Fruit fly (Drosophila melanogaster) whole organism, embryonic: ENCODE results near the gene Dph5.

Source experiments
- Antp ChIP-seq: fragments of 200-800 bp; sonication (Bioruptor generic); optimal IDR thresholded peaks from 3 replicates; lab custom pipeline; 2016; ENCODE audit warnings: missing biosample characterization, missing genetic modification characterization
- Atf3 ChIP-seq: fragments of 200-800 bp; sonication (Bioruptor generic); optimal IDR thresholded peaks from 3 replicates; lab custom pipeline; 2016; ENCODE audit warnings: missing biosample characterization, missing genetic modification characterization
- CG11696 ChIP-seq: fragments of 200-800 bp; sonication (Bioruptor generic); IDR thresholded peaks from 2 replicates; pipeline ENCODE4 v1.3.6; 2022; ENCODE audit warnings: missing biosample characterization, missing genetic modification characterization
- CG12769 ChIP-seq: fragments of 200-800 bp; sonication (Bioruptor generic); optimal IDR thresholded peaks from 2 replicates; lab custom pipeline; 2019; ENCODE audit warnings: missing biosample characterization, mild to moderate bottlenecking, missing genetic modification characterization, moderate library complexity
- CG14014 ChIP-seq: fragments of 200-800 bp; sonication (Bioruptor generic); IDR thresholded peaks from 2 replicates; pipeline ENCODE4 v1.3.6; 2022; ENCODE audit warnings: missing biosample characterization, missing genetic modification characterization
- CG14050 ChIP-seq: fragments of 200-800 bp; sonication (Bioruptor generic); IDR thresholded peaks from 3 replicates; pipeline ENCODE4 v1.3.6; 2022; ENCODE audit warnings: missing biosample characterization, missing genetic modification characterization
- CG15011 ChIP-seq: fragments of 200-800 bp; sonication (Bioruptor generic); optimal IDR thresholded peaks from 3 replicates; lab custom pipeline; 2018; ENCODE audit warnings: missing biosample characterization, mild to moderate bottlenecking, missing genetic modification characterization
- CG15479 ChIP-seq: fragments of 200-800 bp; sonication (Bioruptor generic); optimal IDR thresholded peaks from 3 replicates; lab custom pipeline; 2019; ENCODE audit warnings: missing biosample characterization, mild to moderate bottlenecking, missing genetic modification characterization, moderate library complexity
- CG17328 ChIP-seq: fragments of 200-800 bp; sonication (Bioruptor generic); IDR thresholded peaks from 2 replicates; pipeline ENCODE4 v1.3.6; 2022; ENCODE audit warnings: missing biosample characterization, missing genetic modification characterization
- CG18476 ChIP-seq: fragments of 200-800 bp; sonication (Bioruptor generic); optimal IDR thresholded peaks from 2 replicates; lab custom pipeline; 2016; ENCODE audit warnings: missing biosample characterization, mild to moderate bottlenecking, missing genetic modification characterization
- CG2875 ChIP-seq: fragments of 200-800 bp; sonication (Bioruptor generic); optimal IDR thresholded peaks from 2 replicates; lab custom pipeline; 2017; ENCODE audit warnings: missing biosample characterization, mild to moderate bottlenecking, missing genetic modification characterization, missing genetic modification reagents
- CG2889 ChIP-seq: fragments of 200-800 bp; sonication (Bioruptor generic); IDR thresholded peaks from 3 replicates; pipeline ENCODE4 v1.3.6; 2022; ENCODE audit warnings: missing biosample characterization, missing genetic modification characterization
- CG31441 ChIP-seq: fragments of 200-800 bp; sonication (Bioruptor generic); IDR thresholded peaks from 2 replicates; pipeline ENCODE4 v1.3.6; 2022; ENCODE audit warnings: missing biosample characterization, missing genetic modification characterization
- CG3281 ChIP-seq: fragments of 200-800 bp; sonication (Bioruptor generic); optimal IDR thresholded peaks from 3 replicates; lab custom pipeline; 2017; ENCODE audit warnings: missing biosample characterization, mild to moderate bottlenecking, missing genetic modification characterization
- CG33557 ChIP-seq: fragments of 200-800 bp; sonication (Bioruptor generic); optimal IDR thresholded peaks from 2 replicates; lab custom pipeline; 2019; ENCODE audit warnings: missing biosample characterization, mild to moderate bottlenecking, missing genetic modification characterization, moderate library complexity
- CG34376 ChIP-seq: fragments of 200-800 bp; sonication (Bioruptor generic); optimal IDR thresholded peaks from 2 replicates; lab custom pipeline; 2018; ENCODE audit warnings: missing biosample characterization, mild to moderate bottlenecking, missing genetic modification characterization
- CG42726 ChIP-seq: fragments of 200-800 bp; sonication (Bioruptor generic); IDR thresholded peaks from 2 replicates; pipeline ENCODE4 v1.3.6; 2022; ENCODE audit warnings: missing biosample characterization, missing genetic modification characterization; ENCODE audit not compliant: partially characterized antibody
- CG4617 ChIP-seq: fragments of 200-800 bp; sonication (Bioruptor generic); optimal IDR thresholded peaks from 3 replicates; lab custom pipeline; 2016; ENCODE audit warnings: missing biosample characterization, missing genetic modification characterization, borderline replicate concordance
- CG4820 ChIP-seq: fragments of 200-800 bp; sonication (Bioruptor generic); optimal IDR thresholded peaks from 3 replicates; lab custom pipeline; 2016; ENCODE audit warnings: missing biosample characterization, missing genetic modification characterization
- CG6254 ChIP-seq: fragments of 200-800 bp; sonication (Bioruptor generic); optimal IDR thresholded peaks from 3 replicates; lab custom pipeline; 2017; ENCODE audit warnings: mild to moderate bottlenecking, missing biosample characterization, missing genetic modification reagents, missing genetic modification characterization
- CG6689 ChIP-seq: fragments of 200-800 bp; sonication (Bioruptor generic); IDR thresholded peaks from 2 replicates; pipeline ENCODE4 v1.3.6; 2022; ENCODE audit warnings: missing biosample characterization, missing genetic modification characterization
- CG6791 ChIP-seq: fragments of 200-800 bp; sonication (Bioruptor generic); IDR thresholded peaks from 3 replicates; pipeline ENCODE4 v1.3.6; 2022; ENCODE audit warnings: missing biosample characterization, missing genetic modification characterization; ENCODE audit not compliant: partially characterized antibody
- CG7271 ChIP-seq: fragments of 200-800 bp; sonication (Bioruptor generic); optimal IDR thresholded peaks from 2 replicates; lab custom pipeline; 2018; ENCODE audit warnings: missing biosample characterization, mild to moderate bottlenecking, missing genetic modification characterization, moderate library complexity
- CG9215 ChIP-seq: fragments of 200-800 bp; sonication (Bioruptor generic); IDR thresholded peaks from 2 replicates; pipeline ENCODE4 v1.3.6; 2022; ENCODE audit warnings: missing biosample characterization, missing genetic modification characterization
- CG9797 ChIP-seq: fragments of 200-800 bp; sonication (Bioruptor generic); optimal IDR thresholded peaks from 3 replicates; lab custom pipeline; 2018; ENCODE audit warnings: missing biosample characterization, mild to moderate bottlenecking, missing genetic modification characterization
- CG9932 ChIP-seq: fragments of 200-800 bp; sonication (Bioruptor generic); IDR thresholded peaks from 2 replicates; pipeline ENCODE4 v1.3.6; 2022; ENCODE audit warnings: missing biosample characterization, missing genetic modification characterization
- D19A ChIP-seq: fragments of 200-800 bp; optimal IDR thresholded peaks from 3 replicates; lab custom pipeline; 2019; ENCODE audit warnings: missing biosample characterization, mild to moderate bottlenecking, missing genetic modification characterization, moderate library complexity
- Dref ChIP-seq: fragments of 200-800 bp; sonication (Bioruptor generic); IDR thresholded peaks from 2 replicates; pipeline ENCODE4 v1.3.6; 2022; ENCODE audit warnings: missing biosample characterization, missing genetic modification characterization
- Hand ChIP-seq: fragments of 200-800 bp; sonication (Bioruptor generic); optimal IDR thresholded peaks from 2 replicates; lab custom pipeline; 2017; ENCODE audit warnings: mild to moderate bottlenecking, missing biosample characterization, missing genetic modification reagents, missing genetic modification characterization
- HmgD ChIP-seq: fragments of 200-800 bp; sonication (Bioruptor generic); optimal IDR thresholded peaks from 3 replicates; lab custom pipeline; 2016; ENCODE audit warnings: missing biosample characterization, missing genetic modification characterization
- Lim3 ChIP-seq: fragments of 200-800 bp; sonication (Bioruptor generic); IDR thresholded peaks from 2 replicates; pipeline ENCODE4 v1.3.6; 2022; ENCODE audit warnings: missing biosample characterization, missing genetic modification characterization
- Neu2 ChIP-seq: fragments of 200-800 bp; sonication (Bioruptor generic); optimal IDR thresholded peaks from 3 replicates; lab custom pipeline; 2016; ENCODE audit warnings: missing biosample characterization, missing genetic modification characterization, borderline replicate concordance
- Oaz ChIP-seq: fragments of 200-800 bp; sonication (Bioruptor generic); IDR thresholded peaks from 2 replicates; pipeline ENCODE4 v1.3.6; 2022; ENCODE audit warnings: missing biosample characterization, missing genetic modification characterization
- Vsx1 ChIP-seq: fragments of 200-800 bp; sonication (Bioruptor generic); optimal IDR thresholded peaks from 2 replicates; lab custom pipeline; 2017; ENCODE audit warnings: missing biosample characterization, mild to moderate bottlenecking, missing genetic modification characterization, missing genetic modification reagents
- az2 ChIP-seq: fragments of 200-800 bp; sonication (Bioruptor generic); optimal IDR thresholded peaks from 3 replicates; lab custom pipeline; 2016; ENCODE audit warnings: missing biosample characterization, missing genetic modification characterization
- caup ChIP-seq: fragments of 200-800 bp; sonication (Bioruptor generic); optimal IDR thresholded peaks from 3 replicates; lab custom pipeline; 2017; ENCODE audit warnings: missing biosample characterization, mild to moderate bottlenecking, missing genetic modification characterization, moderate library complexity; ENCODE audit not compliant: severe bottlenecking
- dm ChIP-seq: fragments of 200-800 bp; sonication (Bioruptor generic); optimal IDR thresholded peaks from 3 replicates; lab custom pipeline; 2016; ENCODE audit warnings: missing biosample characterization, missing genetic modification characterization
- dpn ChIP-seq, 2 experiments: fragments of 200-800 bp; sonication (Bioruptor generic); optimal IDR thresholded peaks; 3 replicates each; lab custom pipeline; 2016; ENCODE audit warnings: missing biosample characterization in 2 of 2, missing genetic modification characterization in 2 of 2
- en ChIP-seq: fragments of 200-800 bp; sonication (Bioruptor generic); optimal IDR thresholded peaks from 2 replicates; lab custom pipeline; 2016; ENCODE audit warnings: missing biosample characterization, missing genetic modification characterization
- eyg ChIP-seq: fragments of 200-800 bp; sonication (Bioruptor generic); optimal IDR thresholded peaks from 3 replicates; lab custom pipeline; 2016; ENCODE audit warnings: missing biosample characterization, missing genetic modification characterization
- gce ChIP-seq: fragments of 200-800 bp; sonication (Bioruptor generic); IDR thresholded peaks from 3 replicates; pipeline ENCODE4 v1.3.6; 2022; ENCODE audit warnings: missing biosample characterization, missing genetic modification characterization
- gem ChIP-seq: fragments of 200-800 bp; sonication (Bioruptor generic); optimal IDR thresholded peaks from 2 replicates; lab custom pipeline; 2019; ENCODE audit warnings: missing biosample characterization, mild to moderate bottlenecking, missing genetic modification characterization, moderate library complexity
- lov ChIP-seq, 2 experiments: fragments of 200-800 bp in 1 of 2; fragments of >200 bp in 1 of 2; sonication (Bioruptor generic) in 1 of 2; IDR thresholded peaks in 1 of 2; optimal IDR thresholded peaks in 1 of 2; 2 replicates in 1 of 2; 3 replicates in 1 of 2; pipeline versions ENCODE4 v1.3.6 to Lab custom; 2017 to 2022; ENCODE audit warnings: missing biosample characterization in 1 of 2, missing genetic modification characterization in 1 of 2
- oc ChIP-seq: fragments of 200-800 bp; sonication (Bioruptor generic); optimal IDR thresholded peaks from 2 replicates; lab custom pipeline; 2018; ENCODE audit warnings: missing biosample characterization, mild to moderate bottlenecking, missing genetic modification characterization, moderate library complexity
- pnt ChIP-seq: fragments of 200-800 bp; sonication (Bioruptor generic); optimal IDR thresholded peaks from 3 replicates; lab custom pipeline; 2016; ENCODE audit warnings: missing biosample characterization, missing genetic modification characterization
- rib ChIP-seq: fragments of 200-800 bp; sonication (Bioruptor generic); IDR thresholded peaks from 2 replicates; pipeline ENCODE4 v1.3.6; 2022; ENCODE audit warnings: missing biosample characterization, missing genetic modification characterization
- sc ChIP-seq, 3 experiments: fragments of >200 bp in 2 of 3; fragments of 200-800 bp in 1 of 3; sonication (Bioruptor generic) in 1 of 3; optimal IDR thresholded peaks; 2 replicates in 2 of 3; 3 replicates in 1 of 3; lab custom pipeline; 2017; ENCODE audit warnings: mild to moderate bottlenecking in 1 of 3, missing biosample characterization in 1 of 3, missing genetic modification characterization in 1 of 3, missing genetic modification reagents in 1 of 3
- trem ChIP-seq: fragments of 200-800 bp; optimal IDR thresholded peaks from 3 replicates; lab custom pipeline; 2019; ENCODE audit warnings: missing biosample characterization, mild to moderate bottlenecking, missing genetic modification characterization, moderate library complexity
- unpg ChIP-seq: fragments of 200-800 bp; sonication (Bioruptor generic); optimal IDR thresholded peaks from 3 replicates; lab custom pipeline; 2018; ENCODE audit warnings: missing biosample characterization, mild to moderate bottlenecking, missing genetic modification characterization, moderate library complexity

Dph5 gene

dm6 chr3R:22624737-22625136 is 41.7 kb upstream of the Dph5 start (continued):
- TF ChIP-seq Dref (GFP tag; lab: Robert Waterston, UW) (no peak), Hand (GFP tag; lab: Kevin White, UChicago) (no peak), Antp (GFP tag; lab: Kevin White, UChicago) (peak; percentile 64), CG34376 (GFP tag; lab: Kevin White, UChicago) (no peak), oc (tag; lab: Kevin White, UChicago) (peak; percentile 30), trem (tag; lab: Kevin White, UChicago) (peak; percentile 42), CG33557 (GFP tag; lab: Kevin White, UChicago) (no peak), CG11696 (GFP tag; lab: Robert Waterston, UW) (0 out of 2 replicates have a peak, but pooled peaks have one; percentile 33), CG6254 (GFP tag; lab: Kevin White, UChicago) (peak; percentile 26), CG18476 (peak; percentile 3), az2 (GFP tag; lab: Kevin White, UChicago) (peak; percentile 72), CG2889 (GFP tag; lab: Robert Waterston, UW) (peak; percentile 52; the same call in 1 of the 3 replicates), Lim3 (peak; percentile 57; the same call in 1 of the 2 replicates), CG14014 (peak; percentile 74), CG14050 (GFP tag; lab: Robert Waterston, UW) (peak; percentile 29; the same call in 1 of the 3 replicates), dpn (GFP tag; optimal IDR thresholded peaks at IDR 0.05; lab: Kevin White, UChicago) (peak; percentile 56 to 59), HmgD (GFP tag; lab: Kevin White, UChicago) (no peak), CG9797 (GFP tag; lab: Kevin White, UChicago) (no peak), unpg (peak; percentile 74), CG4820 (GFP tag; lab: Kevin White, UChicago) (peak; percentile 48), Neu2 (GFP tag; lab: Kevin White, UChicago) (no peak), CG31441 (GFP tag; lab: Robert Waterston, UW) (no peak; the same call in none of the 2 replicates), Oaz (GFP tag; lab: Robert Waterston, UW) (peak; percentile 57; the same call in 1 of the 2 replicates), CG12769 (tag; lab: Kevin White, UChicago) (no peak), Atf3 (GFP tag; lab: Kevin White, UChicago) (peak; percentile 26), dm (GFP tag; lab: Kevin White, UChicago) (no peak), sc (optimal IDR thresholded peaks at IDR 0.05; lab: Kevin White, UChicago) (no peak), sc (GFP tag; optimal IDR thresholded peaks at IDR 0.05; lab: Kevin White, UChicago) (peak; percentile 35), eyg (GFP tag; lab: Kevin White, UChicago) (peak; percentile 9), CG6689 (GFP tag; lab: Robert Waterston, UW) (peak; percentile 73), D19A (tag; lab: Kevin White, UChicago) (no peak), CG3281 (GFP tag; lab: Kevin White, UChicago) (peak; percentile 28), CG15011 (no peak), CG9932 (GFP tag; lab: Robert Waterston, UW) (peak; percentile 63), rib (GFP tag; lab: Robert Waterston, UW) (no peak), lov (optimal IDR thresholded peaks at IDR 0.05; lab: Kevin White, UChicago) (no peak), lov (GFP tag; IDR thresholded peaks at IDR 0.05; lab: Robert Waterston, UW) (0 out of 3 replicates have a peak, but pooled peaks have one; percentile 74), CG42726 (GFP tag; lab: Robert Waterston, UW) (no peak), gem (no peak), CG15479 (GFP tag; lab: Kevin White, UChicago) (no peak), Vsx1 (GFP tag; lab: Kevin White, UChicago) (no peak), caup (peak; percentile 38), CG2875 (peak; percentile 54), pnt (GFP tag; lab: Kevin White, UChicago) (peak; percentile 64), CG7271 (tag; lab: Kevin White, UChicago) (no peak), gce (GFP tag; lab: Robert Waterston, UW) (peak; percentile 56; the same call in 2 of the 3 replicates), en (peak; percentile 3), CG6791 (no peak), CG17328 (GFP tag; lab: Robert Waterston, UW) (peak; percentile 86), CG4617 (no peak), CG9215 (GFP tag; lab: Robert Waterston, UW) (peak; percentile 34; the same call in 1 of the 2 replicates)
